In the genomic region with DNA sequence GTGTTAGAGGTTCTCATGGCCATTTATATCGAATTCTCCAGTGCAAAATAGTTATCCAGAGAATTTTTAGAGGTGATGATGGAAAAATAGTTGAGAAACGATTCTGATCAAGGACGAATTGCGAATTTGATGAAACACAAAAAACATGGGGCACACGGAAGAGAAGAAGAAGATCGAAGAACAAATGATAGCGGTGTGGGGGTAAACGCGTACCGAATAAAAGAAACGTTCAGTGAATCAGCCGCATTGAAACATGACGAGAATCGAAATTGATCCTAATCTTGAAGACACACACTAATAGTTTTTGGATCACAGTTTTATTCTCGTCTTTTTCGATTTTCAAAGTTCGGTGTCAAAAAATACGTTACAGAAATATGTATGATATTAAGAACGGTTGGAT, we compare ENCODE assay signal across 1 worm cellular context.
A peak's percentile ranks its signal among the peaks of the same experiment; 100 is the strongest.
TF ChIP-seq lines count a peak whose summit lies in the region.

No protein-coding gene starts in this region.

TF ChIP-seq in whole organism, L2 larva, 48 proteins besides CTCF, POLR2A, EP300 and RAD21 (continued from another document):
- TF ChIP-seq nhr-23 (tag; optimal IDR thresholded peaks at IDR 0.05; lab: Kevin White, UChicago) (no peak), ztf-4 (tag; optimal IDR thresholded peaks at IDR 0.05; lab: Kevin White, UChicago) (no peak), sma-9 (GFP tag; optimal IDR thresholded peaks at IDR 0.05; lab: Kevin White, UChicago) (peak; percentile 61), sma-9 (tag; optimal IDR thresholded peaks at IDR 0.05; lab: Kevin White, UChicago) (no peak), mab-5 (tag; optimal IDR thresholded peaks at IDR 0.05; lab: Kevin White, UChicago) (no peak), snpc-4 (tag; optimal IDR thresholded peaks at IDR 0.05; lab: Kevin White, UChicago) (no peak), C34F6.9 (tag; optimal IDR thresholded peaks at IDR 0.05; lab: Kevin White, UChicago) (no peak), lin-13 (GFP tag; optimal IDR thresholded peaks at IDR 0.05; lab: Kevin White, UChicago) (no peak), sem-4 (tag; optimal IDR thresholded peaks at IDR 0.05; lab: Kevin White, UChicago) (no peak), ama-1 (optimal IDR thresholded peaks at IDR 0.05; lab: Kevin White, UChicago) (no peak), dmd-4 (tag; optimal IDR thresholded peaks at IDR 0.05; lab: Kevin White, UChicago) (no peak), aly-2 (tag; optimal IDR thresholded peaks at IDR 0.05; lab: Kevin White, UChicago) (no peak), mdl-1 (tag; optimal IDR thresholded peaks at IDR 0.05; lab: Kevin White, UChicago) (no peak), fos-1 (tag; optimal IDR thresholded peaks at IDR 0.05; lab: Kevin White, UChicago) (no peak), R02D3.7 (tag; optimal IDR thresholded peaks at IDR 0.05; lab: Kevin White, UChicago) (no peak), blmp-1 (tag; optimal IDR thresholded peaks at IDR 0.05; lab: Kevin White, UChicago; ENCODE audit: insufficient read depth) (peak; percentile 49), ztf-11 (tag; optimal IDR thresholded peaks at IDR 0.05; lab: Kevin White, UChicago) (no peak), lsy-2 (tag; optimal IDR thresholded peaks at IDR 0.05; lab: Kevin White, UChicago) (no peak), nhr-77 (tag; optimal IDR thresholded peaks at IDR 0.05; lab: Kevin White, UChicago) (no peak)
TF ChIP-seq in whole organism, L2 larva: peak in this region for 6.
